Worm (Caenorhabditis elegans): ENCODE measurements around the gene fbxc-22.

DNA sequence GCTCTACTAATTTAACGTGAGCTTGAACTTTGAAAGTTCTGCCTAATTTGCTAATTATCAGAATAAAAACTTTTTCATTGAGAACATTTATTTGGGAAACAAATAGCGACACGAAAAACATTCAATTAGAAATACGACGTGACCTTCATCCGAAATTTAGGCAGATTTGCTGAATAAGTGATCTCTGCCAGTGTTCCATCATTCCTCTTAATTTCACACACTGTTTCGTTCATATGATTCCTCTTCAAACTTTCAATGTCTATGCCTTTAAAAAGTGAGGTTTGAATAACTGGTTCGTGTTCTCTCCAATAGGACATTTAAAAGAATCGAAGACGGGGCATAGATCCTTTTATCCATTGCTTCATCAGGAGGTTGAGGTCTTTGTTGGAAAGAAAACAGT is 40.4 kb downstream of the fbxc-22 start, which contains the start of gene fbxb-20:
- no peak for TF ChIP-seq Y105C5A.15 (GFP tag; IDR thresholded peaks at IDR 0.05)
- no peak for TF ChIP-seq nhr-42 (GFP tag; IDR thresholded peaks at IDR 0.05)
- no peak for TF ChIP-seq mep-1 (tag; optimal IDR thresholded peaks at IDR 0.05)
- no peak for TF ChIP-seq spr-3 (GFP tag; optimal IDR thresholded peaks at IDR 0.05)
- no peak for TF ChIP-seq F49E8.2 (tag; optimal IDR thresholded peaks at IDR 0.05; ENCODE audit: borderline replicate concordance)
- no peak for TF ChIP-seq ZK337.2 (GFP tag; IDR thresholded peaks at IDR 0.05)
- TF ChIP-seq aly-2 (tag; optimal IDR thresholded peaks at IDR 0.05): no peak
- no peak for TF ChIP-seq nhr-28 (tag; optimal IDR thresholded peaks at IDR 0.05)
- no peak for TF ChIP-seq zip-11 (GFP tag; IDR thresholded peaks at IDR 0.05)
- no peak for TF ChIP-seq zag-1 (tag; optimal IDR thresholded peaks at IDR 0.05)
- no peak for TF ChIP-seq skn-1 (tag; optimal IDR thresholded peaks at IDR 0.05)

Data from whole organism, L4 larva.